Fruit fly (Drosophila melanogaster) Kc167 (cell line): ENCODE measurements around the gene Cyp4ae1.

Experiments used
- Myc ChIP-seq: fragments of >200 bp; optimal IDR thresholded peaks from 2 replicates; lab custom pipeline; 2017; ENCODE audit warnings: missing external identifiers
- Sin3A ChIP-seq: fragments of >200 bp; optimal IDR thresholded peaks from 2 replicates; lab custom pipeline; 2018; ENCODE audit warnings: missing external identifiers
- h ChIP-seq: fragments of >200 bp; optimal IDR thresholded peaks from 3 replicates; lab custom pipeline; 2018; ENCODE audit warnings: missing external identifiers
- insv ChIP-seq: fragments of >200 bp; optimal IDR thresholded peaks from 3 replicates; lab custom pipeline; 2018; ENCODE audit warnings: missing external identifiers
- psq ChIP-seq: fragments of >200 bp; optimal IDR thresholded peaks from 2 replicates; lab custom pipeline; 2017; ENCODE audit warnings: missing external identifiers

- TF ChIP-seq h = no peak
- TF ChIP-seq Sin3A (lab: Kevin White, UChicago) = no peak
- TF ChIP-seq psq (lab: Kevin White, UChicago) = no peak
- TF ChIP-seq Myc (lab: Kevin White, UChicago) = no peak
- no peak for TF ChIP-seq insv
Measured at dm6 chrX:2212327-2212820, 33.6 kb downstream of the Cyp4ae1 start.
